Worm (Caenorhabditis elegans): ENCODE data around the gene srg-21.

DNA sequence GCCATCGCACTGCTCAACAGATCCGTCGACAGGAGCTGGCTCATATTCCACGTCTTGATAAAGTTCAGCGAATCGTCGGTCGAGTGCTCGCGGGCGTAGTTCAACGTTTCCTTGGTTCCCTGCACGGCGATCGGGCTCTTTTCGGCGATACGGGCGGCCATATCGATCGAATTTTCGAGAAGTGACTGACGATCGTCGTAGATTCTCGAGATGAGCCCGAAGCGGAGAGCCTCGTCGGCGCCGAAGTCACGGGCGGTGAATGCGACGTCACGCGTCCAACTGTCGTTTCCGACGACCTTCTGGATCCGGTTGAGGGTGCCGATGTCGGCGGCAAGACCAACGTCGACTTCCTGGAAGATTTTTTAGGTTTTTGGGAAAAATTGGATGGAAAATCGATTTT is 18.4 kb upstream of the srg-21 start:
- TF ChIP-seq nhr-28 (tag; optimal IDR thresholded peaks at IDR 0.05) (no peak), nhr-11 (tag; optimal IDR thresholded peaks at IDR 0.05) (no peak)

Measured in whole organism, L3 larva.